Worm (Caenorhabditis elegans) whole organism, L2 larva: ENCODE data around the gene viro-2.
"Not testable (repeated sequence)": the region's sequence is repeated elsewhere in the genome, so short reads cannot be mapped to it uniquely, and the experiment has no call there.

Experiments used
- C34F6.9 ChIP-seq: fragments of 150-350 bp; optimal IDR thresholded peaks from 2 replicates; lab custom pipeline; 2014; ENCODE audit warnings: missing biosample characterization, missing genetic modification characterization
- F13H6.1 ChIP-seq: sonication (generic microtip); optimal IDR thresholded peaks from 2 replicates; lab custom pipeline; 2016; ENCODE audit warnings: missing genetic modification characterization, missing compliant biosample characterization
- Y55F3AM.14 ChIP-seq: fragments of 200-800 bp; sonication (Bioruptor generic); optimal IDR thresholded peaks from 2 replicates; lab custom pipeline; 2018; ENCODE audit warnings: mild to moderate bottlenecking, missing genetic modification characterization, missing compliant biosample characterization
- alr-1 ChIP-seq: fragments of 150-350 bp; optimal IDR thresholded peaks from 2 replicates; lab custom pipeline; 2014; ENCODE audit warnings: missing biosample characterization, missing genetic modification characterization
- aly-2 ChIP-seq: fragments of 150-350 bp; optimal IDR thresholded peaks from 2 replicates; lab custom pipeline; 2014; ENCODE audit warnings: missing biosample characterization, missing genetic modification characterization
- ceh-16 ChIP-seq: fragments of 150-350 bp; optimal IDR thresholded peaks from 2 replicates; lab custom pipeline; 2014; ENCODE audit warnings: missing biosample characterization, missing genetic modification characterization
- crh-2 ChIP-seq: sonication (generic microtip); optimal IDR thresholded peaks from 2 replicates; lab custom pipeline; 2017; ENCODE audit warnings: missing biosample characterization, missing genetic modification characterization
- egl-27 ChIP-seq: sonication (generic microtip); optimal IDR thresholded peaks from 3 replicates; lab custom pipeline; 2017; ENCODE audit warnings: missing biosample characterization, missing genetic modification reagents, missing genetic modification characterization
- elt-1 ChIP-seq: fragments of 150-350 bp; optimal IDR thresholded peaks from 2 replicates; lab custom pipeline; 2014; ENCODE audit warnings: missing biosample characterization, missing genetic modification characterization
- elt-3 ChIP-seq: sonication (generic microtip); optimal IDR thresholded peaks from 2 replicates; lab custom pipeline; 2017; ENCODE audit warnings: missing biosample characterization, missing genetic modification characterization
- fos-1 ChIP-seq: fragments of 150-350 bp; optimal IDR thresholded peaks from 2 replicates; lab custom pipeline; 2014; ENCODE audit warnings: missing biosample characterization, missing genetic modification characterization
- gmeb-1 ChIP-seq: fragments of 150-350 bp; optimal IDR thresholded peaks from 2 replicates; lab custom pipeline; 2014; ENCODE audit warnings: missing biosample characterization, missing genetic modification characterization
- lin-11 ChIP-seq: fragments of 150-350 bp; sonication (generic microtip); optimal IDR thresholded peaks from 2 replicates; lab custom pipeline; 2014; ENCODE audit warnings: missing biosample characterization, missing genetic modification characterization, inconsistent platforms, mixed read lengths
- lin-13 ChIP-seq: fragments of 150-350 bp; optimal IDR thresholded peaks from 2 replicates; lab custom pipeline; 2014; ENCODE audit warnings: missing biosample characterization, missing genetic modification reagents, missing genetic modification characterization
- lin-39 ChIP-seq: fragments of 150-350 bp; optimal IDR thresholded peaks from 2 replicates; lab custom pipeline; 2014; ENCODE audit warnings: missing biosample characterization, missing genetic modification reagents, missing genetic modification characterization
- lsy-2 ChIP-seq, 2 experiments: fragments of 150-350 bp in 1 of 2; sonication (generic microtip) in 1 of 2; optimal IDR thresholded peaks; 2 replicates each; lab custom pipeline; 2014 to 2017; ENCODE audit warnings: missing biosample characterization in 2 of 2, missing genetic modification characterization in 2 of 2
- mab-5 ChIP-seq: fragments of 150-350 bp; optimal IDR thresholded peaks from 2 replicates; lab custom pipeline; 2014; ENCODE audit warnings: missing biosample characterization, missing genetic modification characterization
- mdl-1 ChIP-seq, 2 experiments: fragments of 150-350 bp in 1 of 2; sonication (generic microtip) in 1 of 2; optimal IDR thresholded peaks; 2 replicates each; lab custom pipeline; 2017; ENCODE audit warnings: missing biosample characterization in 2 of 2, missing genetic modification characterization in 2 of 2
- nhr-12 ChIP-seq: fragments of 150-350 bp; optimal IDR thresholded peaks from 2 replicates; lab custom pipeline; 2014; ENCODE audit warnings: missing biosample characterization, missing genetic modification characterization
- nhr-129 ChIP-seq: fragments of 150-350 bp; optimal IDR thresholded peaks from 2 replicates; lab custom pipeline; 2014; ENCODE audit warnings: missing biosample characterization, missing genetic modification characterization
- nhr-21 ChIP-seq: fragments of 150-350 bp; optimal IDR thresholded peaks from 2 replicates; lab custom pipeline; 2014; ENCODE audit warnings: missing biosample characterization, missing genetic modification characterization
- nhr-25 ChIP-seq: fragments of 150-350 bp; sonication (generic microtip); optimal IDR thresholded peaks from 3 replicates; lab custom pipeline; 2014; ENCODE audit warnings: missing biosample characterization, missing genetic modification characterization
- nhr-6 ChIP-seq: fragments of 150-350 bp; optimal IDR thresholded peaks from 2 replicates; lab custom pipeline; 2014; ENCODE audit warnings: missing biosample characterization, missing genetic modification characterization
- peb-1 ChIP-seq: fragments of 150-350 bp; optimal IDR thresholded peaks from 2 replicates; lab custom pipeline; 2014; ENCODE audit warnings: missing biosample characterization, missing genetic modification characterization
- sem-4 ChIP-seq: fragments of 150-350 bp; optimal IDR thresholded peaks from 2 replicates; lab custom pipeline; 2014; ENCODE audit warnings: missing biosample characterization, missing genetic modification reagents, missing genetic modification characterization
- sma-3 ChIP-seq: sonication (generic microtip); optimal IDR thresholded peaks from 2 replicates; lab custom pipeline; 2016; ENCODE audit warnings: missing genetic modification reagents, missing genetic modification characterization, missing compliant biosample characterization
- sma-9 ChIP-seq, 2 experiments: fragments of 150-350 bp in 1 of 2; sonication (generic microtip) in 1 of 2; optimal IDR thresholded peaks; 2 replicates each; lab custom pipeline; 2014 to 2016; ENCODE audit warnings: missing genetic modification characterization in 2 of 2, mild to moderate bottlenecking in 1 of 2, missing biosample characterization in 1 of 2, missing compliant biosample characterization in 1 of 2, missing genetic modification reagents in 1 of 2, moderate library complexity in 1 of 2
- unc-55 ChIP-seq: fragments of 150-350 bp; sonication (generic microtip); optimal IDR thresholded peaks from 3 replicates; lab custom pipeline; 2014; ENCODE audit warnings: missing biosample characterization, missing genetic modification reagents, missing genetic modification characterization
- unc-62 ChIP-seq: fragments of 150-350 bp; optimal IDR thresholded peaks from 2 replicates; lab custom pipeline; 2014; ENCODE audit warnings: missing biosample characterization, missing genetic modification reagents, missing genetic modification characterization
- zag-1 ChIP-seq: fragments of 150-350 bp; optimal IDR thresholded peaks from 2 replicates; lab custom pipeline; 2014; ENCODE audit warnings: missing biosample characterization, missing genetic modification characterization
- ztf-11 ChIP-seq: sonication (generic microtip); optimal IDR thresholded peaks from 2 replicates; lab custom pipeline; 2017; ENCODE audit warnings: missing biosample characterization, missing genetic modification characterization
- ztf-4 ChIP-seq: fragments of 150-350 bp; optimal IDR thresholded peaks from 2 replicates; lab custom pipeline; 2014; ENCODE audit warnings: missing biosample characterization, missing genetic modification characterization

The viro-2 gene

ce11 chrIII:7128601-7129000 lies at the start of gene viro-2:
TSS of gene viro-2 (plus strand) at chrIII:7128901.
- not testable (repeated sequence) for TF ChIP-seq zag-1; elt-1 (tag; lab: Kevin White, UChicago); mdl-1 (tag; optimal IDR thresholded peaks at IDR 0.05; lab: Kevin White, UChicago)

ce11 chrIII:7080689-7081088 lies 48.0 kb upstream of the viro-2 start, which contains the start of gene ZK418.7:
TSS of gene ZK418.7 (minus strand) at chrIII:7080789.
- TF ChIP-seq lin-13 (GFP tag; lab: Kevin White, UChicago) = no peak
- no peak for TF ChIP-seq zag-1
- no peak for TF ChIP-seq alr-1 (tag; lab: Kevin White, UChicago)
- no peak for TF ChIP-seq mdl-1 (tag; optimal IDR thresholded peaks at IDR 0.05; lab: Kevin White, UChicago)
- no peak for TF ChIP-seq nhr-6
- TF ChIP-seq lin-11 (tag; lab: Kevin White, UChicago) = no peak
- no peak for TF ChIP-seq unc-62 (GFP tag; lab: Kevin White, UChicago)
- TF ChIP-seq peb-1 (tag; lab: Kevin White, UChicago) = no peak

ce11 chrIII:7081488-7081887 lies 47.2 kb upstream of the viro-2 start:
- TF ChIP-seq fos-1 (tag; lab: Kevin White, UChicago) (peak; percentile 76), peb-1 (tag; lab: Kevin White, UChicago) (no peak), unc-62 (GFP tag; lab: Kevin White, UChicago) (no peak), lin-39 (tag; lab: Kevin White, UChicago) (no peak)

- TF ChIP-seq egl-27 (tag; lab: Kevin White, UChicago) (no peak), elt-3 (tag; lab: Kevin White, UChicago) (no peak), nhr-25 (tag; lab: Kevin White, UChicago) (no peak), nhr-21 (tag; lab: Kevin White, UChicago) (no peak), fos-1 (tag; lab: Kevin White, UChicago) (no peak), gmeb-1 (no peak), aly-2 (tag; lab: Kevin White, UChicago) (no peak), crh-2 (tag; lab: Kevin White, UChicago) (no peak), sma-9 (GFP tag; optimal IDR thresholded peaks at IDR 0.05; lab: Kevin White, UChicago) (no peak), sma-9 (tag; optimal IDR thresholded peaks at IDR 0.05; lab: Kevin White, UChicago) (no peak)
These were observed 45.6 kb upstream of the viro-2 start for ce11 chrIII:7083106-7083505.

ce11 chrIII:7084908-7085307 lies 43.8 kb upstream of the viro-2 start, which contains the start of gene tofu-7:
TSS of gene tofu-7 (minus strand) at chrIII:7085018.
- TF ChIP-seq nhr-129 (tag; lab: Kevin White, UChicago) (no peak), alr-1 (tag; lab: Kevin White, UChicago) (no peak), lin-13 (GFP tag; lab: Kevin White, UChicago) (no peak), lsy-2 (tag; optimal IDR thresholded peaks at IDR 0.05; lab: Kevin White, UChicago) (no peak), elt-1 (tag; lab: Kevin White, UChicago) (no peak), mab-5 (tag; lab: Kevin White, UChicago) (no peak), unc-62 (GFP tag; lab: Kevin White, UChicago) (no peak), ztf-4 (tag; lab: Kevin White, UChicago) (no peak), ceh-16 (tag; lab: Kevin White, UChicago) (no peak), nhr-6 (no peak)

DNA sequence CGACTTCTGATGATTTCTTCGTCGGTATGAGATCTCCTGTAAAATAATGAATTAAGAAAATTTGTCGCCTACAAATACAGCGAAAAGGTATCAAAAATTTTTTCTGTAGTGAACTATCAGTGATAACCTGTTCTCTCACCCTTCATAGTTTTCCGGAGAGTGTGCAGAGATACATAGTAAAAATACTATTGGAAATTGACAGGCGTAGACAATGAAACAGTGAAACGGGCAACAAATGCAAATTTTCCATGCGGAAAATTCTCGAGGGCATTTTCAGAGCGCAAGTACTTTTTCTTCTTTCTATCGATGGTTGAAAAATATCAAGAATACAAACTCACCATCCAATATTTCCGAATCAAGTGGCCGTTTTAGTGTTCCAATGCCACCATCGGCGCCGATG lies 41.5 kb upstream of the viro-2 start:
- TF ChIP-seq nhr-12 (tag; lab: Kevin White, UChicago) = no peak
- TF ChIP-seq gmeb-1 = peak; percentile 4
- no peak for TF ChIP-seq nhr-21 (tag; lab: Kevin White, UChicago)
- TF ChIP-seq, all 48 proteins: peak for 1

DNA sequence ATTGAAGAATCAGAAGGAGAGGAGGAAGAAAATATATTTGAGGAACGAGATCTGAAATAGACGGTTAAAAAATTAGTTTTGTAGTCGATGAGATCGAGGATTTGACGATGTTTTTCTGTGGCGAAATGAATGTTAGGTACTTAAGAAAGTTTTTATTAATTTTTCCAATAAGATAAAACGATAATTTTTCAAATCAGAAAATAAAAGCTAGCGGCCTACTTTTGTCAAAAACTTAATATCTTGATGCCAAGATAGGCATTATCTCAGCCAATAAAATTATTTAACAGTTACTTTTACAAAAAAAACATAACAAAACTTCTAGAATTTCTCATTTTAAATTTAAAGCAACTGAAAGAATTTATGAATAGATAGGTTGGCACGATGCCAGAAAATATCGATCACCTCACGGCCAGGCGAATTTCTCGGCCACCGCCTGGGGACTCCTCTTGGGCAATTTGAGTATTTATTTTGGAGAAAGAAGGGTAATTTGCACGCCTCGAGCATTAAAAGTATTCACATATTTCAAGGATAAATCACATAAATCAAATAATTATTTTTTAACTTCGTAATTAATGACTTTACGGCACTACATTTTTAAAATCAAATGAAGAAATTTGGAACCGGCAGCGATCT lies 40.9 kb upstream of the viro-2 start, which contains the start of gene fubl-2:
TSS of gene fubl-2 (minus strand) at position 51 of the 633 bp plus-strand sequence.
- TF ChIP-seq ztf-4 (tag; lab: Kevin White, UChicago) (no peak), unc-55 (peak; percentile 70), C34F6.9 (tag; lab: Kevin White, UChicago) (peak; percentile 66), F13H6.1 (tag; lab: Kevin White, UChicago) (peak; percentile 69), egl-27 (tag; lab: Kevin White, UChicago) (peak; percentile 66), nhr-21 (tag; lab: Kevin White, UChicago) (peak; percentile 8), crh-2 (tag; lab: Kevin White, UChicago) (peak; percentile 59), lin-13 (GFP tag; lab: Kevin White, UChicago) (peak; percentile 76), gmeb-1 (peak; percentile 65), fos-1 (tag; lab: Kevin White, UChicago) (peak; percentile 50), ztf-11 (tag; lab: Kevin White, UChicago) (no peak), Y55F3AM.14 (GFP tag; lab: Kevin White, UChicago) (no peak), lin-11 (tag; lab: Kevin White, UChicago) (peak; percentile 29), alr-1 (tag; lab: Kevin White, UChicago) (no peak), sma-9 (GFP tag; optimal IDR thresholded peaks at IDR 0.05; lab: Kevin White, UChicago) (peak; percentile 66), sma-9 (tag; optimal IDR thresholded peaks at IDR 0.05; lab: Kevin White, UChicago) (no peak), sem-4 (tag; lab: Kevin White, UChicago) (no peak), lsy-2 (tag; optimal IDR thresholded peaks at IDR 0.05; lab: Kevin White, UChicago) (peak; percentile 22 to 86), sma-3 (GFP tag; lab: Kevin White, UChicago) (peak; percentile 84), nhr-129 (tag; lab: Kevin White, UChicago) (peak; percentile 25)
